Worm (Caenorhabditis elegans) whole organism, L3 larva: ENCODE results near the gene lgg-1.

Experiments used
- elt-3 ChIP-seq, 3 experiments: fragments of 150-350 bp in 1 of 3; sonication (generic microtip) in 2 of 3; optimal IDR thresholded peaks; 2 replicates in 2 of 3; 4 replicates in 1 of 3; lab custom pipeline; 2014 to 2017; ENCODE audit warnings: missing biosample characterization in 3 of 3, missing genetic modification characterization in 3 of 3
- nhr-12 ChIP-seq: fragments of 150-350 bp; optimal IDR thresholded peaks from 2 replicates; lab custom pipeline; 2014; ENCODE audit warnings: missing biosample characterization, missing genetic modification characterization
- nhr-237 ChIP-seq: fragments of 150-350 bp; optimal IDR thresholded peaks from 2 replicates; lab custom pipeline; 2014; ENCODE audit warnings: missing biosample characterization, missing genetic modification characterization
- ztf-4 ChIP-seq: fragments of 150-350 bp; optimal IDR thresholded peaks from 2 replicates; lab custom pipeline; 2014; ENCODE audit warnings: missing biosample characterization, missing genetic modification characterization

- TF ChIP-seq ztf-4 (no peak), nhr-237 (tag; lab: Kevin White, UChicago) (no peak), nhr-12 (tag; lab: Kevin White, UChicago) (no peak), elt-3 (tag; optimal IDR thresholded peaks at IDR 0.05; lab: Kevin White, UChicago) (no peak)
These were observed 10.7 kb upstream of the lgg-1 start for ce11 chrII:6358232-6358631.
